Fruit fly (Drosophila melanogaster) whole organism, embryonic: ENCODE results near the gene RabX5.
A peak's percentile ranks its signal among the peaks of the same experiment; 100 is the strongest.

ENCODE experiments used
- CG10366 ChIP-seq: fragments of 200-800 bp; sonication (Bioruptor generic); IDR thresholded peaks from 2 replicates; pipeline ENCODE4 v1.3.6; 2022; ENCODE audit warnings: missing biosample characterization, missing genetic modification characterization
- CG13894 ChIP-seq: fragments of 200-800 bp; sonication (Bioruptor generic); optimal IDR thresholded peaks from 3 replicates; lab custom pipeline; 2018; ENCODE audit warnings: missing biosample characterization, mild to moderate bottlenecking, missing genetic modification characterization, moderate library complexity
- CG14441 ChIP-seq: fragments of 200-800 bp; sonication (Bioruptor generic); IDR thresholded peaks from 2 replicates; pipeline ENCODE4 v1.3.6; 2022; ENCODE audit warnings: missing biosample characterization, missing genetic modification characterization
- CG14710 ChIP-seq: fragments of 200-800 bp; sonication (Bioruptor generic); optimal IDR thresholded peaks from 3 replicates; lab custom pipeline; 2019; ENCODE audit warnings: missing biosample characterization, mild to moderate bottlenecking, missing genetic modification characterization, moderate library complexity
- CG15269 ChIP-seq: fragments of 200-800 bp; sonication (Bioruptor generic); optimal IDR thresholded peaks from 2 replicates; lab custom pipeline; 2018; ENCODE audit warnings: missing biosample characterization, mild to moderate bottlenecking, missing genetic modification characterization, moderate library complexity
- CG17568 ChIP-seq: fragments of 200-800 bp; sonication (Bioruptor generic); optimal IDR thresholded peaks from 2 replicates; lab custom pipeline; 2018; ENCODE audit warnings: missing biosample characterization, mild to moderate bottlenecking, missing genetic modification characterization, moderate library complexity
- CG17912 ChIP-seq: fragments of 200-800 bp; sonication (Bioruptor generic); optimal IDR thresholded peaks from 2 replicates; lab custom pipeline; 2018; ENCODE audit warnings: missing biosample characterization, mild to moderate bottlenecking, missing genetic modification characterization
- CG1832 ChIP-seq: fragments of 200-800 bp; sonication (Bioruptor generic); optimal IDR thresholded peaks from 2 replicates; lab custom pipeline; 2017; ENCODE audit warnings: missing biosample characterization, mild to moderate bottlenecking, missing genetic modification characterization, inconsistent platforms
- CG30403 ChIP-seq: fragments of 200-800 bp; sonication (Bioruptor generic); optimal IDR thresholded peaks from 3 replicates; lab custom pipeline; 2016; ENCODE audit warnings: missing biosample characterization, missing genetic modification characterization
- CG30431 ChIP-seq: fragments of 200-800 bp; sonication (Bioruptor generic); optimal IDR thresholded peaks from 2 replicates; lab custom pipeline; 2017; ENCODE audit warnings: missing biosample characterization, missing genetic modification characterization
- CG3065 ChIP-seq: fragments of 200-800 bp; sonication (Bioruptor generic); optimal IDR thresholded peaks from 2 replicates; lab custom pipeline; 2016; ENCODE audit warnings: missing biosample characterization, missing genetic modification characterization
- CG4282 ChIP-seq: fragments of 200-800 bp; sonication (Bioruptor generic); optimal IDR thresholded peaks from 2 replicates; lab custom pipeline; 2016; ENCODE audit warnings: missing biosample characterization, missing genetic modification characterization
- CG6689 ChIP-seq: fragments of 200-800 bp; sonication (Bioruptor generic); IDR thresholded peaks from 2 replicates; pipeline ENCODE4 v1.3.6; 2022; ENCODE audit warnings: missing biosample characterization, missing genetic modification characterization
- CG7963 ChIP-seq: fragments of 200-800 bp; sonication (Bioruptor generic); IDR thresholded peaks from 3 replicates; pipeline ENCODE4 v1.3.6; 2022; ENCODE audit warnings: missing biosample characterization, missing genetic modification characterization; ENCODE audit not compliant: partially characterized antibody
- CTCF ChIP-seq: fragments of 200-800 bp; sonication (Bioruptor generic); optimal IDR thresholded peaks from 2 replicates; lab custom pipeline; 2017; ENCODE audit warnings: missing biosample characterization, mild to moderate bottlenecking, missing genetic modification characterization, moderate library complexity
- Deaf1 ChIP-seq: fragments of 200-800 bp; optimal IDR thresholded peaks from 3 replicates; lab custom pipeline; 2019; ENCODE audit warnings: missing biosample characterization, mild to moderate bottlenecking, missing genetic modification characterization, moderate library complexity
- Dip2 ChIP-seq: fragments of 200-800 bp; sonication (Bioruptor generic); IDR thresholded peaks from 2 replicates; pipeline ENCODE4 v1.3.6; 2022; ENCODE audit warnings: missing biosample characterization, missing genetic modification characterization
- Dp ChIP-seq: fragments of 200-800 bp; sonication (Bioruptor generic); optimal IDR thresholded peaks from 2 replicates; lab custom pipeline; 2018; ENCODE audit warnings: missing biosample characterization, mild to moderate bottlenecking, missing genetic modification characterization, moderate library complexity
- Drgx ChIP-seq: fragments of 200-800 bp; sonication (Bioruptor generic); IDR thresholded peaks from 2 replicates; pipeline ENCODE4 v1.3.6; 2022; ENCODE audit warnings: missing biosample characterization, missing genetic modification characterization
- Fer1 ChIP-seq: fragments of 200-800 bp; sonication (Bioruptor generic); optimal IDR thresholded peaks from 2 replicates; lab custom pipeline; 2017; ENCODE audit warnings: missing biosample characterization, mild to moderate bottlenecking, missing genetic modification characterization
- Hmx ChIP-seq: fragments of 200-800 bp; sonication (Bioruptor generic); optimal IDR thresholded peaks from 2 replicates; lab custom pipeline; 2016; ENCODE audit warnings: missing biosample characterization, missing genetic modification characterization
- Jarid2 ChIP-seq: fragments of 200-800 bp; sonication (Bioruptor generic); optimal IDR thresholded peaks from 3 replicates; lab custom pipeline; 2017; ENCODE audit warnings: mild to moderate bottlenecking, missing biosample characterization, missing genetic modification reagents, missing genetic modification characterization
- NC2β ChIP-seq: fragments of 200-800 bp; sonication (Bioruptor generic); optimal IDR thresholded peaks from 2 replicates; lab custom pipeline; 2016; ENCODE audit warnings: missing biosample characterization, missing genetic modification characterization
- NK7.1 ChIP-seq: fragments of 200-800 bp; sonication (Bioruptor generic); optimal IDR thresholded peaks from 3 replicates; lab custom pipeline; 2016; ENCODE audit warnings: missing biosample characterization, missing genetic modification characterization
- Nf-YA ChIP-seq: fragments of 200-800 bp; sonication (Bioruptor generic); IDR thresholded peaks from 2 replicates; pipeline ENCODE4 v1.3.6; 2022; ENCODE audit warnings: missing biosample characterization, missing genetic modification characterization
- Oaz ChIP-seq: fragments of 200-800 bp; sonication (Bioruptor generic); IDR thresholded peaks from 2 replicates; pipeline ENCODE4 v1.3.6; 2022; ENCODE audit warnings: missing biosample characterization, missing genetic modification characterization
- Pdp1 ChIP-seq, 2 experiments: fragments of 200-800 bp; sonication (Bioruptor generic); optimal IDR thresholded peaks; 3 replicates each; lab custom pipeline; 2016; ENCODE audit warnings: missing biosample characterization in 2 of 2, missing genetic modification characterization in 2 of 2, mild to moderate bottlenecking in 1 of 2, moderate library complexity in 1 of 2
- Ptx1 ChIP-seq: fragments of 200-800 bp; sonication (Bioruptor generic); IDR thresholded peaks from 2 replicates; pipeline ENCODE4 v1.3.6; 2022; ENCODE audit warnings: missing biosample characterization, missing genetic modification characterization
- Xrp1 ChIP-seq: fragments of 200-800 bp; sonication (Bioruptor generic); IDR thresholded peaks from 2 replicates; pipeline ENCODE4 v1.3.6; 2022; ENCODE audit warnings: missing biosample characterization, missing genetic modification characterization
- ato ChIP-seq: fragments of 200-800 bp; sonication (Bioruptor generic); IDR thresholded peaks from 2 replicates; pipeline ENCODE4 v1.3.6; 2022; ENCODE audit warnings: missing biosample characterization, missing genetic modification characterization; ENCODE audit not compliant: partially characterized antibody
- ems ChIP-seq: fragments of 200-800 bp; sonication (Bioruptor generic); optimal IDR thresholded peaks from 3 replicates; lab custom pipeline; 2016; ENCODE audit warnings: missing biosample characterization, missing genetic modification characterization
- esg ChIP-seq: fragments of 200-800 bp; sonication (Bioruptor generic); conservative IDR thresholded peaks from 2 replicates; pipeline ENCODE4 v1.3.6; 2022; ENCODE audit warnings: missing biosample characterization, missing genetic modification characterization
- eve ChIP-seq, 2 experiments: fragments of >200 bp; optimal IDR thresholded peaks; 2 replicates each; lab custom pipeline; 2017; ENCODE audit warnings: missing biosample characterization in 2 of 2, missing genetic modification characterization in 2 of 2
- gce ChIP-seq: fragments of 200-800 bp; sonication (Bioruptor generic); IDR thresholded peaks from 3 replicates; pipeline ENCODE4 v1.3.6; 2022; ENCODE audit warnings: missing biosample characterization, missing genetic modification characterization
- gsb-n ChIP-seq: fragments of 200-800 bp; sonication (Bioruptor generic); optimal IDR thresholded peaks from 3 replicates; lab custom pipeline; 2018; ENCODE audit warnings: missing biosample characterization, mild to moderate bottlenecking, missing genetic modification characterization
- h ChIP-seq: fragments of >200 bp; optimal IDR thresholded peaks from 2 replicates; lab custom pipeline; 2017
- hth ChIP-seq: fragments of >200 bp; optimal IDR thresholded peaks from 2 replicates; lab custom pipeline; 2017; ENCODE audit warnings: inconsistent platforms
- pan ChIP-seq, 4 experiments: fragments of >200 bp in 3 of 4; fragments of 200-800 bp in 1 of 4; sonication (Bioruptor generic) in 1 of 4; optimal IDR thresholded peaks in 3 of 4; IDR thresholded peaks in 1 of 4; 2 replicates each; pipeline versions ENCODE4 v1.3.6 to Lab custom; 2017 to 2022; ENCODE audit warnings: missing biosample characterization in 2 of 4, missing genetic modification characterization in 2 of 4, mixed read lengths in 1 of 4
- phol ChIP-seq: fragments of 200-800 bp; sonication (Bioruptor generic); optimal IDR thresholded peaks from 3 replicates; lab custom pipeline; 2018; ENCODE audit warnings: missing biosample characterization, mild to moderate bottlenecking, missing genetic modification characterization, moderate library complexity
- pita ChIP-seq: fragments of 200-800 bp; sonication (Bioruptor generic); optimal IDR thresholded peaks from 2 replicates; lab custom pipeline; 2017; ENCODE audit warnings: missing biosample characterization, mild to moderate bottlenecking, missing genetic modification characterization
- schlank ChIP-seq: fragments of 200-800 bp; sonication (Bioruptor generic); optimal IDR thresholded peaks from 2 replicates; lab custom pipeline; 2018; ENCODE audit warnings: missing biosample characterization, mild to moderate bottlenecking, missing genetic modification characterization
- seq ChIP-seq: fragments of 200-800 bp; sonication (Bioruptor generic); IDR thresholded peaks from 2 replicates; pipeline ENCODE4 v1.3.6; 2022; ENCODE audit warnings: missing biosample characterization, missing genetic modification characterization
- sim ChIP-seq: fragments of 200-800 bp; sonication (Bioruptor generic); IDR thresholded peaks from 2 replicates; pipeline ENCODE4 v1.3.6; 2022; ENCODE audit warnings: missing biosample characterization, missing genetic modification characterization
- slou ChIP-seq: fragments of 200-800 bp; sonication (Bioruptor generic); optimal IDR thresholded peaks from 3 replicates; lab custom pipeline; 2016; ENCODE audit warnings: missing biosample characterization, missing genetic modification characterization
- ssp ChIP-seq: fragments of 200-800 bp; sonication (Bioruptor generic); IDR thresholded peaks from 2 replicates; pipeline ENCODE4 v1.3.6; 2022; ENCODE audit warnings: missing biosample characterization, missing genetic modification characterization
- stc ChIP-seq: fragments of 200-800 bp; sonication (Bioruptor generic); IDR thresholded peaks from 2 replicates; pipeline ENCODE4 v1.3.6; 2022; ENCODE audit warnings: missing biosample characterization, missing genetic modification characterization
- ttk ChIP-seq: fragments of 200-800 bp; sonication (Bioruptor generic); IDR thresholded peaks from 2 replicates; pipeline ENCODE4 v2.1.2; 2022; ENCODE audit warnings: missing biosample characterization, missing genetic modification characterization
- tx ChIP-seq: fragments of 200-800 bp; sonication (Bioruptor generic); optimal IDR thresholded peaks from 2 replicates; lab custom pipeline; 2016; ENCODE audit warnings: missing biosample characterization, missing genetic modification characterization
- unc-4 ChIP-seq: fragments of 200-800 bp; sonication (Bioruptor generic); IDR thresholded peaks from 2 replicates; pipeline ENCODE4 v1.3.6; 2022; ENCODE audit warnings: missing biosample characterization, missing genetic modification characterization; ENCODE audit not compliant: partially characterized antibody
- z ChIP-seq: fragments of 200-800 bp; sonication (Bioruptor generic); IDR thresholded peaks from 3 replicates; pipeline ENCODE4 v1.3.6; 2022; ENCODE audit warnings: missing biosample characterization, missing genetic modification characterization
- zfh2 ChIP-seq: fragments of 200-800 bp; sonication (Bioruptor generic); optimal IDR thresholded peaks from 2 replicates; lab custom pipeline; 2016; ENCODE audit warnings: missing biosample characterization, missing genetic modification characterization

Gene RabX5

DNA sequence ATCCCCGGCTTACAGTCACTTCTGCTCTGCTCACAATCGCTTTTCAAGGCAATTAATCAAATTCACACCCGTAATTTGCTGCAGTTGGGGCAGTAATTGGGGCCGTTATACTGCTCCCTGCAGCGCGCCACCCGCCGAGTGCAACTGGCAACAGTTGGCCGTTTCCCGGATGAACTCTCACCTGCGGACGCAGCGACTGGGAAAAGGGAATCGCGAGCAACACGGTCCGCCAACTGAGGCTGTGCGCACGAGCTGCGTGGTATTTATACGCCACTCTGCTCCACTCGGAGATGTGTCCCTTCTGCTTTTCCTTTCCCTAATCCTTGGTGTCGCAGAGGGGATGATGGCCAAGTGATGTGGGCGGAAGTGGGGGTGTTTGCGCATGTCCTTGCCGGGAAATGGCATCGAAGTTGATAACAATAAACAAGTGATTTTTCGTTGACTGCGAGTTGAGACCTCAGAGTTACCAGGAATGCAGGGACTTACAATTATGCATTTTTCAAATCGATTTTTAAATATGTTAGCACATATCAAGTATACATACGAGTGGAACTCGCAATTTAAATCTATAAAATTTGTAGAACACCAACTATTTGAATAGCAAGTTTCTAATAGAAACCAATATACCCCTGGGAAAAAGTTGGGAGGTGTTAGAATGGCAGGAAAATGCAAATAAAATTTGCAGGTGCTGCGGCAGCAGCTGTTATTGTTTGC lies 40.7 kb downstream of the RabX5 start, which contains the start of gene GC (continued):
- TF ChIP-seq Drgx (no peak), gce (no peak), pita (GFP tag; lab: Kevin White, UChicago) (no peak), CG17568 (no peak), CG30403 (peak; percentile 15), Hmx (GFP tag; lab: Kevin White, UChicago) (no peak), zfh2 (no peak), CG17912 (GFP tag; lab: Kevin White, UChicago) (no peak), CTCF (GFP tag; lab: Kevin White, UChicago) (no peak), CG30431 (no peak), CG14441 (GFP tag; lab: Robert Waterston, UW) (no peak), CG4282 (no peak), hth (no peak), NK7.1 (GFP tag; lab: Kevin White, UChicago) (no peak), Xrp1 (0 out of 2 replicates have a peak, but pooled peaks have one; percentile 14), CG7963 (GFP tag; lab: Robert Waterston, UW) (no peak), z (GFP tag; lab: Robert Waterston, UW) (no peak), sim (no peak), Dip2 (GFP tag; lab: Robert Waterston, UW) (no peak), schlank (tag; lab: Kevin White, UChicago) (no peak), Deaf1 (tag; lab: Kevin White, UChicago) (peak; percentile 40), CG1832 (GFP tag; lab: Kevin White, UChicago) (no peak), Pdp1 (GFP tag; optimal IDR thresholded peaks at IDR 0.05; lab: Kevin White, UChicago) (no peak), NC2β (GFP tag; lab: Kevin White, UChicago) (no peak), CG14710 (tag; lab: Kevin White, UChicago) (no peak), ssp (GFP tag; lab: Robert Waterston, UW) (no peak), ttk (no peak)
- TF ChIP-seq, all 482 proteins: peak for 50

DNA sequence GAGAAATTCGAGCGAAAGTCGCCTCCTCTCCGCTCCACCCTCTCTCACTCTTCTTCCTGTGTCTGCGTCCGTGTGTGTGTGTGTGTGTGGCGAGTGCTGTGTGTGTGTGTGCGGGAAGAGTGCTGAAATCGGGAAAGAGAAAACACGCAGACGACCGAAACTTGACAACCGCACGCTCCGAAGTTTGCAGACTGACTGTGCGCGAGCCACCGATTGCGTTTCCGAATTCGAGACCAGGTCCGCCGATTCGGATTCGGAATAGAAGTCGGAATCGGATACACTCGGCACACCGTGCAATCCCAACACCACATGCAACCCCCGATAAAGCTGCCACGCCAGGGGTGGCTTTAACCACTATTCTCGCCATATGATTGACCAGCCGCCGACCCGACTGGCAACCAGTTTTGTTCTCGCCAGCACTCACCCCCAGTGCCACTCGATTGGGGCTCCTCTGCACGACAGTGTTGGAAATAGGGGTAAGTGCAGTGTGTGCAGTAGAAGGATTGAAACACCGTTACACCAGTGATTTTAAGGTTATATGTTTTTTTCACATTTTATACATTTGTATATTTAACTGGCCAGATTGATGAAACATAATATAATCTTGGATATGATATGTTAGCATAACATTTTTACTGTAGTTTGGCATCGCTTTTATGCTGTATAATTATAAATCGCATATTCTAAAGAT lies 41.6 kb downstream of the RabX5 start, which contains the start of gene CG13928:
CG13928 (minus strand) TSS at position 202 of the 691 bp plus-strand sequence.
- TF ChIP-seq gsb-n: no peak
- no peak for TF ChIP-seq esg (GFP tag; lab: Robert Waterston, UW)
- TF ChIP-seq Nf-YA: no peak
- TF ChIP-seq Jarid2 (GFP tag; lab: Kevin White, UChicago): peak; percentile 66
- TF ChIP-seq Oaz (GFP tag; lab: Robert Waterston, UW): no peak
- TF ChIP-seq Fer1 (GFP tag; lab: Kevin White, UChicago): peak; percentile 40
- TF ChIP-seq tx (GFP tag; lab: Kevin White, UChicago): no peak
- TF ChIP-seq stc (GFP tag; lab: Robert Waterston, UW): no peak
- no peak for TF ChIP-seq slou (GFP tag; lab: Kevin White, UChicago)
- TF ChIP-seq eve (GFP tag; optimal IDR thresholded peaks at IDR 0.05; lab: Kevin White, UChicago): no peak
- TF ChIP-seq CG10366 (GFP tag; lab: Robert Waterston, UW): no peak
- TF ChIP-seq pan (optimal IDR thresholded peaks at IDR 0.05; lab: Kevin White, UChicago): no peak
- no peak for TF ChIP-seq pan (GFP tag; optimal IDR thresholded peaks at IDR 0.05 in 1 of 2, IDR thresholded peaks at IDR 0.05 in 1 of 2)
- TF ChIP-seq CG15269 (tag; lab: Kevin White, UChicago): no peak
- TF ChIP-seq CG13894: peak; percentile 98
- TF ChIP-seq seq (GFP tag; lab: Robert Waterston, UW): peak; percentile 75; the same call in 1 of the 2 replicates
- no peak for TF ChIP-seq CG3065 (GFP tag; lab: Kevin White, UChicago)
- TF ChIP-seq h (lab: Kevin White, UChicago): no peak
- TF ChIP-seq CTCF (GFP tag; lab: Kevin White, UChicago): no peak
- no peak for TF ChIP-seq CG6689 (GFP tag; lab: Robert Waterston, UW)
- TF ChIP-seq ems (GFP tag; lab: Kevin White, UChicago): no peak
- TF ChIP-seq ato (GFP tag; lab: Robert Waterston, UW): no peak
- no peak for TF ChIP-seq unc-4 (GFP tag; lab: Robert Waterston, UW)
- no peak for TF ChIP-seq phol
- no peak; the same call in 1 of the 2 replicates for TF ChIP-seq Ptx1 (GFP tag; lab: Robert Waterston, UW)
- TF ChIP-seq Dp: no peak
